Worm (Caenorhabditis elegans) whole organism, L4/young adult: ENCODE data around the gene ets-6.
A peak's percentile ranks its signal among the peaks of the same experiment; 100 is the strongest.

Experiments used
- W03F9.2 ChIP-seq: fragments of 150-350 bp; optimal IDR thresholded peaks from 2 replicates; lab custom pipeline; 2014; ENCODE audit warnings: missing biosample characterization, missing genetic modification characterization
- dao-5 ChIP-seq: sonication (generic microtip); optimal IDR thresholded peaks from 2 replicates; lab custom pipeline; 2016; ENCODE audit warnings: missing genotype, missing genetic modification characterization, moderate library complexity, missing compliant biosample characterization
- him-1 ChIP-seq: sonication (generic microtip); optimal IDR thresholded peaks from 2 replicates; lab custom pipeline; 2016; ENCODE audit warnings: missing genotype, missing genetic modification reagents, missing genetic modification characterization, missing compliant biosample characterization

Gene ets-6

ce11 chrV:7595132-7595531 lies 14.8 kb upstream of the ets-6 start:
- no peak for TF ChIP-seq W03F9.2 (tag; lab: Kevin White, UChicago)
- no peak for TF ChIP-seq dao-5 (tag; lab: Kevin White, UChicago)
- TF ChIP-seq him-1 (tag; lab: Kevin White, UChicago) = no peak

ce11 chrV:7590454-7590853 lies 10.1 kb upstream of the ets-6 start, which contains the start of gene C50E3.6:
TSS of gene C50E3.6 (minus strand) at chrV:7590554.
- no peak for TF ChIP-seq dao-5 (tag; lab: Kevin White, UChicago)
- no peak for TF ChIP-seq W03F9.2 (tag; lab: Kevin White, UChicago)
- no peak for TF ChIP-seq him-1 (tag; lab: Kevin White, UChicago)

- no peak for TF ChIP-seq dao-5 (tag; lab: Kevin White, UChicago)
- TF ChIP-seq W03F9.2 (tag; lab: Kevin White, UChicago) = peak; percentile 64
- TF ChIP-seq him-1 (tag; lab: Kevin White, UChicago) = no peak
These were observed 7.3 kb upstream of the ets-6 start, which contains the start of the genes F19F10.11 and C50E3.5 for ce11 chrV:7587637-7588036. TSS of gene F19F10.11 (minus strand) at chrV:7587704. TSS of gene C50E3.5 (plus strand) at chrV:7587996.

- no peak for TF ChIP-seq dao-5 (tag; lab: Kevin White, UChicago)
- no peak for TF ChIP-seq W03F9.2 (tag; lab: Kevin White, UChicago)
- no peak for TF ChIP-seq him-1 (tag; lab: Kevin White, UChicago)
These were observed 4.8 kb downstream of the ets-6 start, which contains the start of the genes snu-66 and ints-9 for ce11 chrV:7575563-7575962. TSS of gene snu-66 (minus strand) at chrV:7575670. TSS of gene ints-9 (plus strand) at chrV:7575802.

- TF ChIP-seq dao-5 (tag; lab: Kevin White, UChicago) (no peak), W03F9.2 (tag; lab: Kevin White, UChicago) (no peak), him-1 (tag; lab: Kevin White, UChicago) (no peak)
These were observed 9.4 kb downstream of the ets-6 start, which contains the start of gene F19F10.14 for ce11 chrV:7570955-7571354. TSS of gene F19F10.14 (minus strand) at chrV:7571055.

- TF ChIP-seq him-1 (tag; lab: Kevin White, UChicago) (no peak), dao-5 (tag; lab: Kevin White, UChicago) (no peak), W03F9.2 (tag; lab: Kevin White, UChicago) (no peak)
These were observed 10.1 kb downstream of the ets-6 start, which contains the start of gene clec-212 for ce11 chrV:7570290-7570689. TSS of gene clec-212 (minus strand) at chrV:7570390.

ce11 chrV:7562947-7563346 lies 17.4 kb downstream of the ets-6 start, which contains the start of gene F19F10.1:
TSS of gene F19F10.1 (plus strand) at chrV:7563247.
- TF ChIP-seq dao-5 (tag; lab: Kevin White, UChicago) (no peak), W03F9.2 (tag; lab: Kevin White, UChicago) (no peak), him-1 (tag; lab: Kevin White, UChicago) (no peak)

ce11 chrV:7558693-7559092 lies 21.7 kb downstream of the ets-6 start, which contains the start of gene ets-7:
TSS of gene ets-7 (minus strand) at chrV:7558793.
- no peak for TF ChIP-seq him-1 (tag; lab: Kevin White, UChicago)
- TF ChIP-seq W03F9.2 (tag; lab: Kevin White, UChicago) = no peak
- TF ChIP-seq dao-5 (tag; lab: Kevin White, UChicago) = no peak

- TF ChIP-seq dao-5 (tag; lab: Kevin White, UChicago) (no peak), him-1 (tag; lab: Kevin White, UChicago) (no peak), W03F9.2 (tag; lab: Kevin White, UChicago) (no peak)
These were observed 24.5 kb downstream of the ets-6 start for ce11 chrV:7555875-7556274.

ce11 chrV:7553873-7554362 lies 26.4 kb downstream of the ets-6 start, which contains the start of gene ttr-10:
TSS of gene ttr-10 (minus strand) at chrV:7553923.
- no peak for TF ChIP-seq him-1 (tag; lab: Kevin White, UChicago)
- no peak for TF ChIP-seq dao-5 (tag; lab: Kevin White, UChicago)
- no peak for TF ChIP-seq W03F9.2 (tag; lab: Kevin White, UChicago)

ce11 chrV:7551821-7552220 lies 28.5 kb downstream of the ets-6 start, which contains the start of gene F19F10.3:
TSS of gene F19F10.3 (plus strand) at chrV:7552121.
- no peak for TF ChIP-seq W03F9.2 (tag; lab: Kevin White, UChicago)
- TF ChIP-seq him-1 (tag; lab: Kevin White, UChicago) = no peak
- TF ChIP-seq dao-5 (tag; lab: Kevin White, UChicago) = no peak

- TF ChIP-seq him-1 (tag; lab: Kevin White, UChicago) (no peak), W03F9.2 (tag; lab: Kevin White, UChicago) (no peak), dao-5 (tag; lab: Kevin White, UChicago) (no peak)
These were observed 32.3 kb downstream of the ets-6 start for ce11 chrV:7548017-7548416.

ce11 chrV:7547479-7547878 lies 32.9 kb downstream of the ets-6 start, which contains the start of gene ftn-1:
TSS of gene ftn-1 (minus strand) at chrV:7547579.
- no peak for TF ChIP-seq him-1 (tag; lab: Kevin White, UChicago)
- TF ChIP-seq dao-5 (tag; lab: Kevin White, UChicago) = no peak
- TF ChIP-seq W03F9.2 (tag; lab: Kevin White, UChicago) = no peak
